Fruit fly (Drosophila melanogaster): ENCODE measurements around the gene CheA7a.

DNA sequence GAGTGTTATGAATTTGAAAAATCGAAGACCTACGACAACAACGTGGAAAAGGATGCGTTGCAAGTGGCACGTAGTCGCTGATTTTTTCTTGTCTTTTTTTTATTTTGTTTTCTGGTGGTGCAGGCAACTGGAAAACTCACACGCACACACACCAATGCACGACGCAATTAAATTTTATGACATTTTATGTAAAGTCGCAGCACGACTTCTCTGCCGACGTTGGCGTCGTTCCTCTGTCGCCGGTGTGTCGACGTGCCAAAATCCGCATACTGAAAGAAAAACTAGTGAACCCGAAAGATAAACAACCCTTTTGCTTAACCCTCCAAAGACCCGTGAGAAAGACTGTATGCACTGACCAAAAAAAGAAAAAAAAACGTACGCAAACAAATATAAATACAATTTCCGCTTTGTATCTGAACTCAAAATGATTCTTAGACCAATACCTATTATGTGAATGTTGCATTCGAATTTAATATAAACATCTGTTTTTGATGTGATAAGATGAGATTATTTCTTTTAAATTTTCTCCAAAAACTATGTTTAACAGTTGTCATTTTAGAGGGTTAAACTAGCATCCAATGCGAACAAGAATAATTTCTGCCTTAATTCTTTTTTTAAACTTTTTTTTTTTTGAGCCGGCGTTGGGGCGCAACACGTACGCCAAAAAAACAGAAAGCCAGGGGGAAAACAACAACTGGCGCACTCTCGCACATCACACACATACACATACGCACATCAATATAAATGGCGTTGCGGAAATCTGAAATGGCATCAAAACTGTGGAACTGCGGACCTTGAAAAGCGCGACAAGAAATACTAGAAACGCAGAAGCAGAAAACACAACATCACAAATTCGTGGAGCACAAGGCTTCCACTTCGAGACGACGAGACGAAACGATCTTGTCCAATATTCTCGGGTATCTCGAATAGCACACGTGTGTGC is 43.8 kb upstream of the CheA7a start:
- TF ChIP-seq pan (optimal IDR thresholded peaks at IDR 0.05) (no peak), ey (GFP tag; optimal IDR thresholded peaks at IDR 0.05) (peak; percentile 19), psq (GFP tag; optimal IDR thresholded peaks at IDR 0.05) (peak; percentile 16), tai (GFP tag; optimal IDR thresholded peaks at IDR 0.05) (no peak), sage (GFP tag; optimal IDR thresholded peaks at IDR 0.05) (no peak), br (GFP tag; optimal IDR thresholded peaks at IDR 0.05) (peak; percentile 54), dsf (GFP tag; optimal IDR thresholded peaks at IDR 0.05; ENCODE audit: borderline replicate concordance) (no peak), CG9705 (GFP tag; optimal IDR thresholded peaks at IDR 0.05) (no peak), Hr78 (GFP tag; optimal IDR thresholded peaks at IDR 0.05) (no peak), GATAd (GFP tag; optimal IDR thresholded peaks at IDR 0.05) (no peak)

Measured in whole organism, wandering third instar larva.